Worm (Caenorhabditis elegans): ENCODE results near the gene srg-15.

DNA sequence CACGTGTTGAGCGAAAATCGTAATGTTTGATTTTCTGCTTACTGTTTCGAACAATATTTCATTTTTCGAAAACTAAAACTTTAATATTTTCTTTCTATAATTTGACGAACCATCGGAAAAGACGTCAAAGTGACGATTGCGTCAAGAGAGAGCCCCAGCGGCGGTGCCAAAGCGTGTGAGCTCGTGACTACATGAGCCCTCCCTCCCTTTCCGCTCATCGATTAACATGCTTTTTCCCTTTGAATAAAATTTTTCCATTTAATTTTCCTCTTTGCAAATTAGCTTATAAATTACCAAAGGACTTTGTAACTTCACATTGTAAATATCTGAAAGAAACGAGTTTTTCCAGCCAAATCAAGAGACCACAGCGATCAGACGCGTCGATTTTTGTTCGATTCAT lies 32.8 kb upstream of the srg-15 start:
- TF ChIP-seq him-1 (tag; optimal IDR thresholded peaks at IDR 0.05) (no peak), dao-5 (tag; optimal IDR thresholded peaks at IDR 0.05) (no peak)

Data from whole organism, L4/young adult.